Fruit fly (Drosophila melanogaster) whole organism, embryonic: ENCODE measurements around the gene fan.

ENCODE experiments used
- CG10274 ChIP-seq: fragments of 200-800 bp; sonication (Bioruptor generic); optimal IDR thresholded peaks from 3 replicates; lab custom pipeline; 2017; ENCODE audit warnings: missing biosample characterization, mild to moderate bottlenecking, missing genetic modification characterization
- CG10543 ChIP-seq: fragments of 200-800 bp; sonication (Bioruptor generic); optimal IDR thresholded peaks from 3 replicates; lab custom pipeline; 2017; ENCODE audit warnings: missing biosample characterization, mild to moderate bottlenecking, missing genetic modification characterization, moderate library complexity
- CG11398 ChIP-seq: fragments of 200-800 bp; sonication (Bioruptor generic); optimal IDR thresholded peaks from 2 replicates; lab custom pipeline; 2016; ENCODE audit warnings: missing biosample characterization, missing genetic modification characterization
- CG12659 ChIP-seq: fragments of 200-800 bp; sonication (Bioruptor generic); optimal IDR thresholded peaks from 3 replicates; lab custom pipeline; 2017; ENCODE audit warnings: mild to moderate bottlenecking, missing biosample characterization, missing genetic modification reagents, missing genetic modification characterization
- CG13296 ChIP-seq: fragments of 200-800 bp; sonication (Bioruptor generic); optimal IDR thresholded peaks from 3 replicates; lab custom pipeline; 2018; ENCODE audit warnings: missing biosample characterization, mild to moderate bottlenecking, missing genetic modification characterization
- CG14050 ChIP-seq: fragments of 200-800 bp; sonication (Bioruptor generic); IDR thresholded peaks from 3 replicates; pipeline ENCODE4 v1.3.6; 2022; ENCODE audit warnings: missing biosample characterization, missing genetic modification characterization
- CG1529 ChIP-seq: fragments of 200-800 bp; sonication (Bioruptor generic); optimal IDR thresholded peaks from 3 replicates; lab custom pipeline; 2018; ENCODE audit warnings: missing biosample characterization, missing genetic modification characterization
- CG15696 ChIP-seq: fragments of 200-800 bp; sonication (Bioruptor generic); optimal IDR thresholded peaks from 2 replicates; lab custom pipeline; 2019; ENCODE audit warnings: missing biosample characterization, mild to moderate bottlenecking, missing genetic modification characterization, moderate library complexity
- CG16813 ChIP-seq: fragments of 200-800 bp; sonication (Bioruptor generic); IDR thresholded peaks from 3 replicates; pipeline ENCODE4 v1.3.6; 2022; ENCODE audit warnings: missing biosample characterization, missing genetic modification characterization; ENCODE audit not compliant: partially characterized antibody
- CG18619 ChIP-seq: fragments of 200-800 bp; sonication (Bioruptor generic); optimal IDR thresholded peaks from 3 replicates; lab custom pipeline; 2017; ENCODE audit warnings: missing biosample characterization, mild to moderate bottlenecking, missing genetic modification characterization
- CG2120 ChIP-seq: fragments of 200-800 bp; sonication (Bioruptor generic); optimal IDR thresholded peaks from 3 replicates; lab custom pipeline; 2016; ENCODE audit warnings: missing biosample characterization, missing genetic modification characterization
- CG2889 ChIP-seq: fragments of 200-800 bp; sonication (Bioruptor generic); IDR thresholded peaks from 3 replicates; pipeline ENCODE4 v1.3.6; 2022; ENCODE audit warnings: missing biosample characterization, missing genetic modification characterization
- CG3065 ChIP-seq: fragments of 200-800 bp; sonication (Bioruptor generic); optimal IDR thresholded peaks from 2 replicates; lab custom pipeline; 2016; ENCODE audit warnings: missing biosample characterization, missing genetic modification characterization
- CG32532 ChIP-seq: fragments of 200-800 bp; sonication (Bioruptor generic); IDR thresholded peaks from 2 replicates; pipeline ENCODE4 v1.3.6; 2022; ENCODE audit warnings: missing biosample characterization, missing genetic modification characterization
- CG32767 ChIP-seq: fragments of 200-800 bp; sonication (Bioruptor generic); IDR thresholded peaks from 2 replicates; pipeline ENCODE4 v1.3.6; 2022; ENCODE audit warnings: missing biosample characterization, missing genetic modification characterization
- CG32772 ChIP-seq: fragments of 200-800 bp; sonication (Bioruptor generic); IDR thresholded peaks from 2 replicates; pipeline ENCODE4 v1.3.6; 2022; ENCODE audit warnings: missing biosample characterization, missing genetic modification characterization
- CG3281 ChIP-seq: fragments of 200-800 bp; sonication (Bioruptor generic); optimal IDR thresholded peaks from 3 replicates; lab custom pipeline; 2017; ENCODE audit warnings: missing biosample characterization, mild to moderate bottlenecking, missing genetic modification characterization
- CG7839 ChIP-seq: fragments of 200-800 bp; sonication (Bioruptor generic); optimal IDR thresholded peaks from 3 replicates; lab custom pipeline; 2018; ENCODE audit warnings: missing biosample characterization, mild to moderate bottlenecking, missing genetic modification characterization, moderate library complexity
- CoRest ChIP-seq: fragments of 200-800 bp; sonication (Bioruptor generic); optimal IDR thresholded peaks from 3 replicates; lab custom pipeline; 2018; ENCODE audit warnings: missing biosample characterization, mild to moderate bottlenecking, missing genetic modification characterization, moderate library complexity
- D ChIP-seq, 2 experiments: fragments of 200-800 bp in 1 of 2; fragments of >200 bp in 1 of 2; sonication (Bioruptor generic) in 1 of 2; optimal IDR thresholded peaks; 2 replicates in 1 of 2; 3 replicates in 1 of 2; lab custom pipeline; 2017; ENCODE audit warnings: mild to moderate bottlenecking in 1 of 2, missing biosample characterization in 1 of 2, missing genetic modification characterization in 1 of 2, missing genetic modification reagents in 1 of 2
- Deaf1 ChIP-seq: fragments of 200-800 bp; optimal IDR thresholded peaks from 3 replicates; lab custom pipeline; 2019; ENCODE audit warnings: missing biosample characterization, mild to moderate bottlenecking, missing genetic modification characterization, moderate library complexity
- Drgx ChIP-seq: fragments of 200-800 bp; sonication (Bioruptor generic); IDR thresholded peaks from 2 replicates; pipeline ENCODE4 v1.3.6; 2022; ENCODE audit warnings: missing biosample characterization, missing genetic modification characterization
- Fer3 ChIP-seq: fragments of 200-800 bp; sonication (Bioruptor generic); optimal IDR thresholded peaks from 2 replicates; lab custom pipeline; 2018; ENCODE audit warnings: missing biosample characterization, mild to moderate bottlenecking, missing genetic modification characterization, moderate library complexity
- GATAe ChIP-seq: fragments of 200-800 bp; sonication (Bioruptor generic); conservative IDR thresholded peaks from 2 replicates; pipeline ENCODE4 v1.3.6; 2022; ENCODE audit warnings: missing biosample characterization, missing genetic modification characterization
- HHEX ChIP-seq: fragments of 200-800 bp; sonication (Bioruptor generic); optimal IDR thresholded peaks from 3 replicates; lab custom pipeline; 2017; ENCODE audit warnings: missing biosample characterization, mild to moderate bottlenecking, missing genetic modification characterization, missing genetic modification reagents
- HLH54F ChIP-seq: fragments of 200-800 bp; sonication (Bioruptor generic); optimal IDR thresholded peaks from 3 replicates; lab custom pipeline; 2016; ENCODE audit warnings: missing biosample characterization, missing genetic modification characterization
- Lim3 ChIP-seq: fragments of 200-800 bp; sonication (Bioruptor generic); IDR thresholded peaks from 2 replicates; pipeline ENCODE4 v1.3.6; 2022; ENCODE audit warnings: missing biosample characterization, missing genetic modification characterization
- NK7.1 ChIP-seq: fragments of 200-800 bp; sonication (Bioruptor generic); optimal IDR thresholded peaks from 3 replicates; lab custom pipeline; 2016; ENCODE audit warnings: missing biosample characterization, missing genetic modification characterization
- NfI ChIP-seq: fragments of 200-800 bp; sonication (Bioruptor generic); optimal IDR thresholded peaks from 3 replicates; lab custom pipeline; 2018; ENCODE audit warnings: missing biosample characterization, mild to moderate bottlenecking, missing genetic modification characterization, moderate library complexity
- Ptx1 ChIP-seq: fragments of 200-800 bp; sonication (Bioruptor generic); IDR thresholded peaks from 2 replicates; pipeline ENCODE4 v1.3.6; 2022; ENCODE audit warnings: missing biosample characterization, missing genetic modification characterization
- Stat92E ChIP-seq, 3 experiments: fragments of >200 bp in 2 of 3; fragments of 200-800 bp in 1 of 3; sonication (Bioruptor generic) in 1 of 3; optimal IDR thresholded peaks; 2 replicates each; lab custom pipeline; 2017 to 2019; ENCODE audit warnings: missing biosample characterization in 3 of 3, missing genetic modification characterization in 3 of 3, mild to moderate bottlenecking in 1 of 3, moderate library complexity in 1 of 3
- Xrp1 ChIP-seq: fragments of 200-800 bp; sonication (Bioruptor generic); IDR thresholded peaks from 2 replicates; pipeline ENCODE4 v1.3.6; 2022; ENCODE audit warnings: missing biosample characterization, missing genetic modification characterization
- al ChIP-seq: fragments of 200-800 bp; sonication (Bioruptor generic); IDR thresholded peaks from 2 replicates; pipeline ENCODE4 v1.3.6; 2022; ENCODE audit warnings: missing biosample characterization, missing genetic modification characterization
- cg ChIP-seq: fragments of 200-800 bp; sonication (Bioruptor generic); optimal IDR thresholded peaks from 3 replicates; lab custom pipeline; 2019; ENCODE audit warnings: missing biosample characterization, mild to moderate bottlenecking, missing genetic modification characterization, moderate library complexity
- exex ChIP-seq: fragments of 200-800 bp; sonication (Bioruptor generic); optimal IDR thresholded peaks from 4 replicates; lab custom pipeline; 2018; ENCODE audit warnings: missing biosample characterization, mild to moderate bottlenecking, missing genetic modification characterization, moderate library complexity
- fru ChIP-seq: fragments of >200 bp; optimal IDR thresholded peaks from 2 replicates; lab custom pipeline; 2017
- gsb ChIP-seq: fragments of 200-800 bp; sonication (Bioruptor generic); IDR thresholded peaks from 2 replicates; pipeline ENCODE4 v1.3.6; 2022; ENCODE audit warnings: missing biosample characterization, missing genetic modification characterization
- ind ChIP-seq: fragments of 200-800 bp; sonication (Bioruptor generic); optimal IDR thresholded peaks from 3 replicates; lab custom pipeline; 2016; ENCODE audit warnings: missing biosample characterization, missing genetic modification characterization
- jigr1 ChIP-seq: fragments of 200-800 bp; sonication (Bioruptor generic); IDR thresholded peaks from 3 replicates; pipeline ENCODE4 v1.3.6; 2022; ENCODE audit warnings: missing biosample characterization, missing genetic modification characterization
- mirr ChIP-seq: fragments of 200-800 bp; sonication (Bioruptor generic); optimal IDR thresholded peaks from 3 replicates; lab custom pipeline; 2018; ENCODE audit warnings: missing biosample characterization, mild to moderate bottlenecking, missing genetic modification characterization
- ranshi ChIP-seq: fragments of 200-800 bp; sonication (Bioruptor generic); IDR thresholded peaks from 2 replicates; pipeline ENCODE4 v1.3.6; 2022; ENCODE audit warnings: missing biosample characterization, missing genetic modification characterization
- salm ChIP-seq: fragments of 200-800 bp; sonication (Bioruptor generic); optimal IDR thresholded peaks from 2 replicates; lab custom pipeline; 2018; ENCODE audit warnings: missing biosample characterization, mild to moderate bottlenecking, missing genetic modification characterization
- schlank ChIP-seq: fragments of 200-800 bp; sonication (Bioruptor generic); optimal IDR thresholded peaks from 2 replicates; lab custom pipeline; 2018; ENCODE audit warnings: missing biosample characterization, mild to moderate bottlenecking, missing genetic modification characterization
- slp2 ChIP-seq: fragments of 200-800 bp; sonication (Bioruptor generic); optimal IDR thresholded peaks from 2 replicates; lab custom pipeline; 2016; ENCODE audit warnings: missing biosample characterization, missing genetic modification characterization
- sna ChIP-seq: fragments of 200-800 bp; sonication (Bioruptor generic); IDR thresholded peaks from 2 replicates; pipeline ENCODE4 v1.3.6; 2022; ENCODE audit warnings: missing biosample characterization, missing genetic modification characterization; ENCODE audit not compliant: partially characterized antibody
- sqz ChIP-seq: fragments of 200-800 bp; sonication (Bioruptor generic); optimal IDR thresholded peaks from 3 replicates; lab custom pipeline; 2018; ENCODE audit warnings: missing biosample characterization, mild to moderate bottlenecking, missing genetic modification characterization
- tna ChIP-seq: fragments of 200-800 bp; sonication (Bioruptor generic); IDR thresholded peaks from 2 replicates; pipeline ENCODE4 v1.3.6; 2022; ENCODE audit warnings: missing biosample characterization, missing genetic modification characterization; ENCODE audit not compliant: partially characterized antibody
- vnd ChIP-seq: fragments of 200-800 bp; sonication (Bioruptor generic); IDR thresholded peaks from 3 replicates; pipeline ENCODE4 v1.3.6; 2022; ENCODE audit warnings: missing biosample characterization, missing genetic modification characterization; ENCODE audit not compliant: partially characterized antibody
- wdn ChIP-seq: fragments of 200-800 bp; sonication (Bioruptor generic); IDR thresholded peaks from 2 replicates; pipeline ENCODE4 v1.3.6; 2022; ENCODE audit warnings: missing biosample characterization, missing genetic modification characterization

fan gene

DNA sequence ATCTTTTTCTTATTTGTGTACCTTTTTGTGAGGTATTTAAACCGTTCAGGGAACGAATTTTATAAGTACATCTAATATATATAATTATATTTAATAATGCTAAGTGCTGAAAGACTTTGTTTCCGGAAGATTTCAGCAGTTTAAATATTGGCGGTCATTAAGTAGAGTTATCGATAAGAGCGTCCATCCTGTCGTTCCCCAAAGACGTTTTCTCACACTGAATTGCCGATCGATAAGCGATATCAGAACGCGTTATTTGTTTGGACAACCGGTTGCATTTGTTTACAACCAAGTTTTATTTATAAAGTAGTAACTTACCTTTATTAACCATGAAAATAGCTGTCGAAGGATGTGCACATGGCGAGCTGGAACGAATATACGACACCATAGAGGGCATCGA is 12.7 kb downstream of the fan start, which contains the start of gene ldbr (continued):
- no peak for TF ChIP-seq CG10543 (GFP tag; lab: Kevin White, UChicago)
- TF ChIP-seq mirr (GFP tag; lab: Kevin White, UChicago): no peak
- no peak for TF ChIP-seq gsb (GFP tag; lab: Robert Waterston, UW)
- no peak for TF ChIP-seq CG32767 (GFP tag; lab: Robert Waterston, UW)
- peak; percentile 40 for TF ChIP-seq CG12659
- no peak for TF ChIP-seq al (GFP tag; lab: Robert Waterston, UW)
- no peak for TF ChIP-seq sna (GFP tag; lab: Robert Waterston, UW)
- TF ChIP-seq cg (GFP tag; lab: Kevin White, UChicago): no peak
- no peak for TF ChIP-seq GATAe (GFP tag; lab: Robert Waterston, UW)
- peak; percentile 54; the same call in 2 of the 3 replicates for TF ChIP-seq CG16813 (GFP tag; lab: Robert Waterston, UW)
- TF ChIP-seq CG32772 (GFP tag; lab: Robert Waterston, UW): no peak
- no peak for TF ChIP-seq salm
- peak; percentile 2 for TF ChIP-seq CoRest (tag; lab: Kevin White, UChicago)
- no peak for TF ChIP-seq Deaf1 (tag; lab: Kevin White, UChicago)
- TF ChIP-seq CG15696 (tag; lab: Kevin White, UChicago): no peak
- peak; percentile 41; the same call in 1 of the 2 replicates for TF ChIP-seq tna (GFP tag; lab: Robert Waterston, UW)
- TF ChIP-seq schlank: no peak
- no peak for TF ChIP-seq vnd (GFP tag; lab: Robert Waterston, UW)
- no peak for TF ChIP-seq exex (tag; lab: Kevin White, UChicago)
- TF ChIP-seq CG18619 (GFP tag; lab: Kevin White, UChicago): no peak
- TF ChIP-seq jigr1 (GFP tag; lab: Robert Waterston, UW): no peak
- TF ChIP-seq wdn: no peak
- TF ChIP-seq CG2889: no peak
- no peak for TF ChIP-seq CG3281
- TF ChIP-seq NfI (GFP tag; lab: Kevin White, UChicago): peak; percentile 31
- no peak for TF ChIP-seq ranshi (GFP tag; lab: Robert Waterston, UW)
- TF ChIP-seq fru (lab: Kevin White, UChicago): no peak
- no peak for TF ChIP-seq CG7839 (tag; lab: Kevin White, UChicago)
- no peak for TF ChIP-seq HHEX (GFP tag; lab: Kevin White, UChicago)
- no peak for TF ChIP-seq CG3065 (GFP tag; lab: Kevin White, UChicago)
- no peak for TF ChIP-seq CG1529 (GFP tag; lab: Kevin White, UChicago)
- TF ChIP-seq Fer3: no peak
- TF ChIP-seq CG13296 (GFP tag; lab: Kevin White, UChicago): peak; percentile 14
- TF ChIP-seq Drgx (GFP tag; lab: Robert Waterston, UW): no peak
- no peak for TF ChIP-seq D (optimal IDR thresholded peaks at IDR 0.05; lab: Kevin White, UChicago)
- no peak for TF ChIP-seq D (GFP tag; optimal IDR thresholded peaks at IDR 0.05; lab: Kevin White, UChicago)
- no peak for TF ChIP-seq CG32532 (GFP tag; lab: Robert Waterston, UW)
- peak; percentile 10 for TF ChIP-seq CG2120 (GFP tag; lab: Kevin White, UChicago)
- TF ChIP-seq NK7.1 (GFP tag; lab: Kevin White, UChicago): no peak
- TF ChIP-seq CG14050 (GFP tag; lab: Robert Waterston, UW): no peak
- TF ChIP-seq Xrp1 (GFP tag; lab: Robert Waterston, UW): no peak
- TF ChIP-seq slp2 (GFP tag; lab: Kevin White, UChicago): no peak
- TF ChIP-seq Ptx1 (GFP tag; lab: Robert Waterston, UW): no peak
- no peak for TF ChIP-seq CG11398
- no peak for TF ChIP-seq Lim3 (GFP tag; lab: Robert Waterston, UW)
- TF ChIP-seq HLH54F (GFP tag; lab: Kevin White, UChicago): no peak
- TF ChIP-seq ind (GFP tag; lab: Kevin White, UChicago): no peak
- no peak for TF ChIP-seq CG10274
- no peak for TF ChIP-seq sqz (GFP tag; lab: Kevin White, UChicago)
- no peak for TF ChIP-seq Stat92E (GFP tag; optimal IDR thresholded peaks at IDR 0.05; lab: Kevin White, UChicago)
